Fruit fly (Drosophila melanogaster): Measurements from ENCODE around the gene CG15536.

DNA sequence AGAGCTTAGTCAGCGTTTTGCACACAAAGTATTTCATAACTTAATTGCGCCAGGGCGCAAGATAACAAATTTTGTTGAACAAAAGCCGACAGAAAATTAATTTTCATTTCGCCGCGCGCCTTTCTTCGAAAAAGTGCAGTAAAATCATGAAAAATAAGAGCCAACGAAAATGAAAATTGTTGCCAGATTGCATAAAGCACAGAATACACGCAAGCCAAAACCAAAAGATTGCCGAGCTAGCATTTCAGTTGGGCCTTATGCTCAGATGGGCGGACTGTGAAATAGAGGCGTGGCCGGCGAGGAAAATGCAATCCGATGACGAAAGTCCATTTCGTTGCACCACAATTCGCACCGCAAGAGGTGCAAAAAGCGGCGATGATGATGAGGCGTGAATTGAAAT lies 45.7 kb upstream of the CG15536 start:
- no peak for TF ChIP-seq CG6276 (GFP tag; optimal IDR thresholded peaks at IDR 0.05)
- no peak for TF ChIP-seq fkh (GFP tag; optimal IDR thresholded peaks at IDR 0.05)
- TF ChIP-seq CG6854 (GFP tag; optimal IDR thresholded peaks at IDR 0.05), result no peak
- TF ChIP-seq spab (GFP tag; optimal IDR thresholded peaks at IDR 0.05), result no peak
- no peak for TF ChIP-seq Eip75B (GFP tag; optimal IDR thresholded peaks at IDR 0.05)
- TF ChIP-seq CG4318 (GFP tag; optimal IDR thresholded peaks at IDR 0.05), result no peak
- TF ChIP-seq net (GFP tag; optimal IDR thresholded peaks at IDR 0.05), result no peak

Data from whole organism, prepupa.